Worm (Caenorhabditis elegans) whole organism, dauer: Measurements from ENCODE around the gene F53F4.1.

ENCODE experiments used
- unc-62 ChIP-seq: sonication (generic microtip); optimal IDR thresholded peaks from 2 replicates; lab custom pipeline; 2017; ENCODE audit warnings: missing biosample characterization, missing genetic modification reagents, missing genetic modification characterization

Gene F53F4.1

DNA sequence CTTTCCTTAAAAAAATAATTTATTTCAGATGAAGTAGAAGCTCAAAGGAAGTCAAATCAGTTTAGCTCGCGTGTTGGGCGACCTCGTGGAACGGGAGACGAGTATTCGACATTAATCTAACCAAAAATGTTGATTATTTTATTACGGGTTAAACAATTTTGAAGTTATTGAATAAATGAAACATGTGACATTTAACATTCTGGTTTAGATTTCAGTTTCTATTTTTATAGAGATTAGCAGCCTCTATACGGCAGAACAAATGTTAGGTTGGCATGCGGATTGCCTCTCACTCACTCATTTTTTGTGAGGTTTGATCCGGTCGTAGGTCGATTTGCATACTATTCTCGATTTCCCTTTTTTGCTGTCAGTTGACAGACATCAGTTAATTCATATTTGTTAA lies at the start of gene F53F4.1:
F53F4.1 (plus strand) TSS at position 301 of the 400 bp plus-strand sequence.
- TF ChIP-seq unc-62: no peak

DNA sequence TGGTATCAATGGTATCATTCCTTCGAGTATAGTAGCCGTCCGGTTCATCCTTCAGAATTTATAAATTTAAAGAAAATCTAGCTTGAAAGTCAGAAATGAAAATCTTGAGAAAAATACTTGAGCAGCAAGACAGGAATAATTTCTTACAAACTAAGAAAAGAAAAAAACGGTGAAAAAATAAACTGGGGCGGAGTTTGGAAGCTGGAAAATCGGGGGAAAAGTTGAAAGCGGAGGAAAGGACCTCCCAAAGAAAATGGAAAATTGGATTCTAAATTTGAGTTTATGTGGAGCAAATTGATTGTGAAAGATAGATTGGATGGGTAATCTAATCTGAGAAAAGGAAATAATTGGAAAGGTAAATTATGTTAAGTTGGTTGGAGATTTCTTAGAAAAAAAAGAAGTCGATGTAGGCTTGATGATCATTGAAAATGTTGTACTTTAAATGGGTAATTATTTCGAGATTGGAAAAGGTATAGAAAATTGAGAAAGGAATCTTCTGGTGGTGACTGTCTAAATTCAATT lies 48.5 kb upstream of the F53F4.1 start, which contains the start of gene frpr-5:
frpr-5 (minus strand) TSS at position 51 of the 522 bp plus-strand sequence.
- TF ChIP-seq unc-62: no peak

DNA sequence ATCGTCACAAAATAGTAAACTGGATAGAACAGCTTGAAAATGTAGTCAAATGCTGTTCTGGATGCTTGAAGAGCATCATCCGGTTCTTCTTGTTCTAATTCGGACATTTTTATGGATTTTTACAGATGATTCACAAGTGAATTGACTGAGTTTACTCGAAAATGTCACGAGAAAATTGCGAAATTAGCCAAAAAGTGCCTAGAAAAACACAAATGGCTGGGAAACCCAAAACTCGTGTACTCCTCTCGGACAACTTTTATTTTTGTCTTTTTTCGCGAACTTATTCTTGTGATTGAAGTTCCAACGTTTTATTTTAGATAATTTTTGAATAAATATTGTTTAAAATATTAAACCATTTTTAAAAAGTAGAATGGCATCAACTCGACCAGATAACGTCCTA lies 33.0 kb upstream of the F53F4.1 start, which contains the start of the genes C56A3.4 and C56A3.5:
C56A3.4 (minus strand) TSS at position 154 of the 400 bp plus-strand sequence.
C56A3.5 (plus strand) TSS at position 367 of the 400 bp plus-strand sequence.
- TF ChIP-seq unc-62: no peak

DNA sequence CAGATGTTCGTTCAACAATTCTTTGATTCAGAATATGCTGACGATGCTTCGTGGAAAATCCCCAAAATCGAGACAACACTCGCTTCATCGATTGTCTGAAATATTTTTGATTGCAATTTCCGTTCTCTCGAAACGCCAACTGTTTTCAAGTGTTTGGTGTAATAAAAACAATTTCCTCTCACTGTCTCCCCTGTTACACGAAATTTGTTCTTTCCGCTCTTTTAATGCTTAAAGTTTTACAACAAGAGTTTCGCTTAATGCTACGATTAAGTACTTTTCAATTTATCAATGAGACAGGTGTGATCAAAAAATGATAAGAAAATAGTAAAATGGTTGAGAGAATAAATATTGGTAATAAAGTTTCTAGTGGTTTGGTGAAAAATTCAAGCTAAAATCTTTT lies 28.3 kb upstream of the F53F4.1 start, which contains the start of gene C56A3.6:
C56A3.6 (minus strand) TSS at position 101 of the 400 bp plus-strand sequence.
- TF ChIP-seq unc-62: no peak

DNA sequence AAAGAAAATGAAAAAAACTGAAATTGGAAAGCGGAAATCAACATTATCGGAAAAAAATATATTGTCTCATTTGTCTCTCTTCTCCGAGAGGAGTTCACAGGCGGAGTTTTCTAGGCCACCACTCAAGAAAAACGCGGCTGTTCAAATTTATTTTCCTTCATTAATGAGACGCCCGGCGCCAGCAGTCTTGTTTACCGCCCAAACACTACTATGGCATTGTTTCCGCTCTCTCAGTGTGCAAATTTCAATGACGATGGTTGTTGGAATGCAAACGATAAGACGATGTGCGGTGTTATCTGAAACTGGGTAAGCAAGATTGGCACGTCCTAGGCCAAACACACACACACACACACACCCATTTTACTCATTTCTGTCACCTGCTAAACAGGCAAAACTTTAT lies 27.8 kb upstream of the F53F4.1 start, which contains the start of gene cav-2:
cav-2 (plus strand) TSS at position 359 of the 400 bp plus-strand sequence.
- no peak for TF ChIP-seq unc-62

DNA sequence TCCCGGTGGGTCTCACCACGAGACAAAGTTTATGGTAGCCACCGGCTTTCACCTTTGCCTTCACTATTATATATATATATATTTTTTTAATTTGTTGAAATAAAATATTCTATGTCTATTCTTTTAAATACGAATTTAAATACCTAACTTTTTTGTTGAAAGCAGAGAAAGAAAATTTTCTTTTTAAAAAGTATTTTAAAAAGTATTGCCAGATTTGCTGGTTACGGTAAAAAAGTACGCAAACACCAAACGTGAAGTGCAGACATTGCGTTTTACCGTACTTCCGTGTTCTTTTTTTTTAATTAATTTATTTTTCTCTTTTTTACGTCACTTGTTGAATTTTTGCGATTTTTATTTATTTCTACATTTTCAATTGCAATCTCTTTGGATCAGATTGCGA lies 24.6 kb upstream of the F53F4.1 start, which contains the start of gene C56A3.8:
C56A3.8 (plus strand) TSS at position 301 of the 400 bp plus-strand sequence.
- TF ChIP-seq unc-62: no peak

DNA sequence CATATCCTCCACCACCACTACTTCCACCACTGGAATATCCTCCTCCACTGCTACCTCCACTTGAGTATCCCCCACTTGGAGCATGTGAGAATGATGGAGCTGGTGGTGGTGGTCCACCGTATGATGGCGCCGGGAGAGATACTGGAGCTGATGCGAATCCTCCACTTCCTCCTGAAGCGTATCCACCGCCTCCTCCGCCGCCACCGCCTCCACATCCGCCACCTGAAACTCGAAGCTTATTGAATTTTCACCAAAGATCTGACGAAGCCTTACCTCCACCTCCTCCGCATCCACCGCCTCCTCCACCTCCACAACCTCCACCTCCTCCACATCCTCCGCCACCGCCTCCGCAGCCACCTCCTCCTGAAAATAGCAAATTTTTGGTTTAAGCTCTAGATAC lies 21.8 kb upstream of the F53F4.1 start:
- no peak for TF ChIP-seq unc-62

DNA sequence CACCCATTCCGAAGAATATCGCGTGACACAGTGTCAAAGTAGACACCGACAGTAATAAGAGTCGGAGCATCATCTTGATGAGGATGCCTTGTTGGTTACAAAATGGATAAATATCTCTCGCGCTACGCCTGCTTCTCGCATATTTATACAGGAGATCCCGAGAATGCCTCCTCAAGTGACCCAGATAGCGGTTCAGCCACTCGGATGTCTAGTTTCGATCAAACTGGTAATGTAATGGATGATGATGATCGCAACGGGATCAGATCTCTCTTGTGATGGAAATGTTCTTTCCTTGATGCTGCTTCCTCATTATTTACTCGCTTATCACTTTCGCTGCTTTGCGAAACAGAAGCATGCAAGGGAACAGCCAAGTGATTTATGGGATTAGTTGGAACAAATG lies 20.7 kb upstream of the F53F4.1 start, which contains the start of gene grl-17:
grl-17 (minus strand) TSS at position 101 of the 400 bp plus-strand sequence.
- no peak for TF ChIP-seq unc-62

DNA sequence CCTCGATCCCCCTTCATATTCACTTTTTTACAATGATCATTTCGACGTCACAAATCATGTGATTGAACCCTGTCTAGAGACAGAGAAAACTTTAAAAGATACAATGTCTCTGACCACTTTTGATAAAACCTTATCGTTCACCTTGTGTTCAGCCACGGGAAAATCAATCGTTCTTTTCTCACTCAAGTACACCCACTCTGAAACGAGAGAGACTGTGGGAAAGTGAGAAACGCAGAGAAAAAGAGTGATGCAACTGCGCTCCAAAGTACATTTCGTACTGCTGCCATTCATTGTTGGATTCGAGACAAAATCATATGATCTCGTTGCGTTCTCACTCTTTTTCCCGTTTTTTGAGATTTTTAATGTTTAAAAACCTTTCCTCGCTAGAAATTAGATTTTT lies 19.4 kb upstream of the F53F4.1 start:
- no peak for TF ChIP-seq unc-62

DNA sequence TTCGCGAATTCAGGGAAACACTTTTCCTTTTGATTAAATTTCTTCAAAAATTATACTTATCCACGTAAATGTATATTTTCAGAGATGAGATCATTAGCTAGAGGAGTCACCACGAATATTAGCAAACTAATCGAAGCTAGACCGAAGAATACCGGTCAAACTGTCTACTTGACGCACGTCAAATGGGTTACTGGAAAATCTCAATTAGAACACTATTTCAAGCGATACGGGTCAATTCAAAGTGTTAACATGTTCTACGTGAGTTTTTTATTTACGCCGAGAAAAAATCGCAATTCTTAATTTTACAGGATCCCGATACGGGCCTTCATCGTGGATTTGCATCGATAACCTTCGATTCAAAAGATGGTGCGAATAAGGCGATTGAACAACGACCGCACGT lies 18.8 kb upstream of the F53F4.1 start, which contains the start of gene slrp-1:
slrp-1 (plus strand) TSS at position 83 of the 400 bp plus-strand sequence.
- no peak for TF ChIP-seq unc-62

DNA sequence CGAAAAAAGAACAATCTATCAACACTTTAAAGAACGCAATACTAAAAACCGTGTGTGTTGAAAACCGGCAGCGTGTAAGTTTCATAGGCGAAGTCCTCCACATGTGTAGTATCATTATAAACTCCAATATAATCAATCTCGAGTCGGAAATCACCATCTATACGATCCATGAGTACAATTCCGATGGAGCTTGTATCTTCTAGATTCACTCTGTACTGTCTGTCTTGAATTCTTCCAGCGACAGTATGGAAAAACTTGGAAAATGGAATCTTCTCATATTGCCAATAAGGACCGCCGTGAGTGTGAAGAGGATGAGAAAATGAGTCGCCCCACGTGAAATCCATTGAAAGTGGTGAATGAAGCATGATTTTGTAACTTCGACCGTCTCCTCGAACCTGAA lies 17.6 kb upstream of the F53F4.1 start:
- TF ChIP-seq unc-62: no peak

DNA sequence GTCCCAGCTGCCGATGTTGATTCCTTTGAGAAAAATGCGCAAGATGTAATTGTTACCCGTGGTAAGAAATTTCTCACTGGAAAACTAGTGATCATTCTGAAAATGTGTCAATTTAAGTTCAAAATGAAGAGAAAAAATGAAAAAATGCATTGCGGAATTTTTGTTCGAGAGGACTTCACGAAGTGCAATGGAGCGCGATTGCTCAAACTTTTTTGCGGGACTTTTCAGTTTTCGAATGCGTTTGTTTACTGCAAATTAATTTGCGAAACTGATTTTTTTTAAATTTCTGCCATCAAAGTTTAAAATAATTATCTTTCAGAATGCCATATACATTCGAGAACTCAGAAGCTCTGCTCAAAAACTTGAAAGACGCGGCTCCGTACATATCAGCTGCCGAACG lies 16.1 kb upstream of the F53F4.1 start, which contains the start of the genes nuaf-1 and bir-2:
nuaf-1 (minus strand) TSS at position 98 of the 400 bp plus-strand sequence.
bir-2 (plus strand) TSS at position 318 of the 400 bp plus-strand sequence.
- no peak for TF ChIP-seq unc-62

DNA sequence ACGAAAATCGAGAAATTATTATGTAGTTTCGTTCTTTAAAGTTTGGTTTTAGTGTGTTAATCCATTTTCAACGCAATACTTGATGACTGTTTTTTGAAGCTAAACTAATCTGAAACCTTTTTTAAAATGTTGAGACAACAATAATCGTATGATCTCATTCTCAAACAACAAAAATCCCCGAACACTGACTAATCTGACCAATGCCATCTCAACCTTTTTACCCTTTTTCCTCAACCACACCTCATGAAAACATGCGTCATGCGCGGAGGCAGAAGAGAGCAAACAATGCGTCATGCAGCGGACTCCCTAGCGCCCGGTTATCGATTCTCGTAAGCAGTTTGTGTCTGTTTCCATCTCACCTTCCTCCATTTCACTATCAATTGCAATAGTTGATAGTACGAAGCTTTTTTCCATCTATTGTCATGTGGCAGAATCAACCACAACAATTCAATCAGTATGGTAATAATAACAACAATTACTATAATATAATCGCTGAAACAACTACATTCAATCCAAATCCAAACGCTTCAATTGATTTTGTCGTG lies 12.8 kb upstream of the F53F4.1 start, which contains the start of gene C50B8.4:
C50B8.4 (plus strand) TSS at position 299 of the 545 bp plus-strand sequence.
- TF ChIP-seq unc-62: no peak

DNA sequence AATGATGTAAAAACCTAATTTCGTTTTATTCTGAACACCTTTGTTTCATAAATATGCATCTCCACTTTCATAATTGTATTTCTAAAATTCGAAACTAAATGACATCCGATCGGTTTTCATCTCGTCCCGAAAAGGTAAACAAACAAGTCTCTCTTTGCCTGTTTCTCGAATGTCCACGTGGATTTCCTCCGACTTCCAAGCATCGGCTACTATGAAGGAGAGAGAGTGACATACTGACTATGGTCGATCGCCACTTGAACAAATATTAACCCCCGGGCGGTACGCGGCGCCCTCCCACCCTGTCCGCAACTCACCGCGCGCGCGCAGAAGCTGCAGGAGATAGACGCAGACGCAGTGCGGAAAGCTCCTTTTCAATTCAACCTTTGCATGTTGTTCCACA lies 8.7 kb upstream of the F53F4.1 start:
- TF ChIP-seq unc-62: no peak

DNA sequence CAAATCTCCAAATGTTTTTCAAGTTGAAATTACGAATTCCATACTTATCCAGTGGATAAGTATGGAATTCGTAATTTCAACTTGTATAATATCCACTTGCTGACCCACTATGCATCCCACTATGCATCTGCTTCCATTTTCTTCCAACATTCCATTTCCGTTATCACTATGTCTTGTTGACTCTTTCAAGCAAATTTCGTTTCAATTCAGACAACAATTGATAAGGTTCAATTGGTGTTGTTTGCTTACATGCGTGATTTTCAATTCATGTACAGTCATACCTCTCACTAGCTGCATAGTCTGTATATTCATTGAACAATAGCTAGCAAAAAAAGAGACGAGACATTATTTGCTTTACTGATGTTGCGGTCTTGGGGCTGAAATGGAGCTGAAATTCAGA lies 7.8 kb upstream of the F53F4.1 start:
- no peak for TF ChIP-seq unc-62

DNA sequence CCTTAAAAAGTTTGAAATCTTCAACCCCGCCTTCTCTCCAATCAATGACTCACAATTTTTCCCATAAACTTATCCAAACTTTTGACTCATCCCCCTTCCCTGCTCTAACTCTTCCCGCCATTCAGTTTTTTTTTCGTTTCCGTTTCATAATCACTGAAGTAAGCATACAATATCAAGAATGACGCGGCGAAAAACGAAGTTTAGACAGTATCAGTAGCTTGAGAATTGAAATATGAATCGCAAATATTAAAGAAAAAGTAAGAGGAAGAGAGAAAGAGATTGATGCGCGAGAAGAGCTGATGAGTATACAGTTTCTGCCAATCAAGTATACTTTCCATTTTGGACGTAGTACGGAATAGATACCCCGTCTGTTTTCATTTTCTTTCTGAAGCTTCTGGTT lies 7.1 kb upstream of the F53F4.1 start:
- TF ChIP-seq unc-62: no peak

DNA sequence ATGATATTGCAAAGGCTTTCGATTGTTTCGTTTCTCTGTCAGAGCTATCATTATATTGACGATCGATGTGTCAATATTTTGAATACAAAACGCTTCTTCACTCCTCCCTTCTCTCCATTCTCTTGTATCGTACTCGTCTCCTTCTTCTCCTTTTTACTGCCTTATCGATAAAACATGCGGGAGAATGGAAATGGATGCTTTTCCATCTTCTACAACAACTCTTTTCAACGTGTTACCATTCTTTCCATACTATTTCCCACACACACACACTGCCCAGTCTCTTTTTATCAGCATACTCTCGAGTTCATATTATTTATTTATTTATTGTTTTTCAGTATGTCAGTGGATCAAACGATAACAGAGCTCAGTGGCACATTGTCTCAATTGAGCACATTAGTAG lies 5.9 kb upstream of the F53F4.1 start, which contains the start of gene C50B8.6:
C50B8.6 (plus strand) TSS at position 336 of the 400 bp plus-strand sequence.
- TF ChIP-seq unc-62: no peak

DNA sequence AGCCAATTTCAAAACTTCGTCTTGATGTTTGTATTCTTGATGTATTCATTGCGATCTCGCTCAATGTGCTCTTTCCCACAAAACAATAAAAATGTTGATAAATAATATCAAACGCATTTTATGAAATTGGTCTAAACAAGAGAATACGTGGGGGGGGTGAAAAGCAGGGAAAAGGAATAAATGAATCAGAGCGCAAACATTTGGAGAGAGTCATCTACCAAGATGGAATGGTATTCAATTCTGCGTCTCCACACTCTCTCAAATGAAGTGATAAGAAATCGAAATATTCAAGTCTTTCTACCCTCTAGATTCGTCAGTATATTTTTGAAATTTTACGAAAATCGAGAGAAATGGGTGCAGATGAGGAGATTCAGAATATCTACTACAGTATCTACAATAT lies 3.9 kb upstream of the F53F4.1 start, which contains the start of gene C50B8.5:
C50B8.5 (plus strand) TSS at position 273 of the 400 bp plus-strand sequence.
- TF ChIP-seq unc-62: no peak
